Worm (Caenorhabditis elegans): ENCODE results near the gene ZK945.7.

- TF ChIP-seq nhr-11 (tag; optimal IDR thresholded peaks at IDR 0.05) (no peak), mdl-1 (tag; optimal IDR thresholded peaks at IDR 0.05) (no peak), dpl-1 (GFP tag; optimal IDR thresholded peaks at IDR 0.05) (no peak), ces-1 (GFP tag; optimal IDR thresholded peaks at IDR 0.05) (no peak), zip-4 (GFP tag; optimal IDR thresholded peaks at IDR 0.05) (no peak), fkh-10 (GFP tag; optimal IDR thresholded peaks at IDR 0.05) (no peak), tbx-2 (tag; optimal IDR thresholded peaks at IDR 0.05) (no peak), unc-62 (GFP tag; optimal IDR thresholded peaks at IDR 0.05) (no peak), ztf-11 (tag; optimal IDR thresholded peaks at IDR 0.05) (no peak)
Observed at ce11 chrII:10147502-10147901, 39.2 kb upstream of the ZK945.7 start.
